Fruit fly (Drosophila melanogaster) whole organism, wandering third instar larva: ENCODE results near the gene CG32488.

Experiments used
- Abd-B ChIP-seq: fragments of >200 bp; optimal IDR thresholded peaks from 2 replicates; lab custom pipeline; 2017; ENCODE audit warnings: missing biosample characterization, missing genetic modification characterization
- CG32264 ChIP-seq: fragments of 200-800 bp; sonication (Bioruptor generic); optimal IDR thresholded peaks from 2 replicates; lab custom pipeline; 2016; ENCODE audit warnings: missing biosample characterization, missing genetic modification characterization
- CG9705 ChIP-seq: fragments of 200-800 bp; sonication (Bioruptor generic); optimal IDR thresholded peaks from 2 replicates; lab custom pipeline; 2018; ENCODE audit warnings: missing biosample characterization, mild to moderate bottlenecking, missing genetic modification characterization
- CrebA ChIP-seq: fragments of 200-800 bp; sonication (Bioruptor generic); optimal IDR thresholded peaks from 2 replicates; lab custom pipeline; 2016; ENCODE audit warnings: missing biosample characterization, mild to moderate bottlenecking, missing genetic modification characterization, borderline replicate concordance
- Dfd ChIP-seq: fragments of >200 bp; optimal IDR thresholded peaks from 2 replicates; lab custom pipeline; 2017; ENCODE audit warnings: missing biosample characterization, missing genetic modification characterization
- Dif ChIP-seq: fragments of 200-275, 200-300 bp; sonication (Bioruptor generic); optimal IDR thresholded peaks from 2 replicates; lab custom pipeline; 2018; ENCODE audit warnings: missing biosample characterization, missing genetic modification characterization; ENCODE audit not compliant: partially characterized antibody
- GATAd ChIP-seq: sonication (Bioruptor generic); optimal IDR thresholded peaks from 2 replicates; lab custom pipeline; 2016; ENCODE audit warnings: missing biosample characterization, missing genetic modification characterization
- HLH106 ChIP-seq: fragments of 200-800 bp; optimal IDR thresholded peaks from 3 replicates; lab custom pipeline; 2019; ENCODE audit warnings: missing biosample characterization, mild to moderate bottlenecking, missing genetic modification characterization, moderate library complexity
- Hnf4 ChIP-seq: fragments of 200-800 bp; sonication (Bioruptor generic); optimal IDR thresholded peaks from 2 replicates; lab custom pipeline; 2016; ENCODE audit warnings: missing biosample characterization, mild to moderate bottlenecking, missing genetic modification characterization
- Hr78 ChIP-seq: fragments of >200 bp; optimal IDR thresholded peaks from 2 replicates; lab custom pipeline; 2017; ENCODE audit warnings: missing biosample characterization, missing genetic modification characterization
- Hr83 ChIP-seq: fragments of 200-300 bp; sonication (Bioruptor generic); optimal IDR thresholded peaks from 2 replicates; lab custom pipeline; 2016; ENCODE audit warnings: missing biosample characterization, mild to moderate bottlenecking, missing genetic modification characterization, moderate library complexity; ENCODE audit not compliant: poor library complexity, severe bottlenecking
- Jra ChIP-seq: sonication (Bioruptor generic); optimal IDR thresholded peaks from 2 replicates; lab custom pipeline; 2016; ENCODE audit warnings: missing biosample characterization, missing genetic modification characterization
- Mio ChIP-seq: sonication (Bioruptor generic); optimal IDR thresholded peaks from 2 replicates; lab custom pipeline; 2016; ENCODE audit warnings: missing biosample characterization, missing genetic modification characterization
- Myc ChIP-seq: fragments of >200 bp; optimal IDR thresholded peaks from 2 replicates; lab custom pipeline; 2017
- N ChIP-seq: fragments of >200 bp; optimal IDR thresholded peaks from 2 replicates; lab custom pipeline; 2018; ENCODE audit warnings: missing biosample characterization, missing external identifiers, missing genetic modification characterization
- OdsH ChIP-seq: fragments of 200-800 bp; sonication (Bioruptor generic); optimal IDR thresholded peaks from 2 replicates; lab custom pipeline; 2016; ENCODE audit warnings: missing biosample characterization, mild to moderate bottlenecking, missing genetic modification characterization
- Rel ChIP-seq, 2 experiments: fragments of 200-800 bp; sonication (Bioruptor generic) in 1 of 2; optimal IDR thresholded peaks; 2 replicates in 1 of 2; 3 replicates in 1 of 2; lab custom pipeline; 2016 to 2019; ENCODE audit warnings: mild to moderate bottlenecking in 2 of 2, missing biosample characterization in 2 of 2, missing genetic modification characterization in 2 of 2, moderate library complexity in 1 of 2
- Sp1 ChIP-seq: fragments of 200-800 bp; sonication (Bioruptor generic); optimal IDR thresholded peaks from 3 replicates; lab custom pipeline; 2019; ENCODE audit warnings: missing biosample characterization, mild to moderate bottlenecking, missing genetic modification characterization, moderate library complexity
- Vsx2 ChIP-seq: fragments of 200-300, 225-300 bp; sonication (Bioruptor generic); optimal IDR thresholded peaks from 2 replicates; lab custom pipeline; 2018; ENCODE audit warnings: missing biosample characterization, missing genetic modification characterization; ENCODE audit not compliant: partially characterized antibody
- br ChIP-seq: fragments of 200-800 bp; sonication (Bioruptor generic); optimal IDR thresholded peaks from 2 replicates; lab custom pipeline; 2016; ENCODE audit warnings: missing biosample characterization, missing genetic modification characterization
- brk ChIP-seq: fragments of 200-800 bp; sonication (Bioruptor generic); optimal IDR thresholded peaks from 2 replicates; lab custom pipeline; 2016; ENCODE audit warnings: missing biosample characterization, mild to moderate bottlenecking, missing genetic modification characterization
- dl ChIP-seq, 2 experiments: fragments of 175-275, 200-275 bp in 1 of 2; fragments of 200-275 bp in 1 of 2; sonication (Bioruptor generic); optimal IDR thresholded peaks; lab custom pipeline; 2018; ENCODE audit warnings: mild to moderate bottlenecking in 2 of 2, missing biosample characterization in 2 of 2, missing genetic modification characterization in 2 of 2, moderate library complexity in 2 of 2; ENCODE audit not compliant: partially characterized antibody in 2 of 2, insufficient read depth in 1 of 2
- dmrt93B ChIP-seq: fragments of 200-800 bp; sonication (Bioruptor generic); optimal IDR thresholded peaks from 2 replicates; lab custom pipeline; 2018; ENCODE audit warnings: missing biosample characterization, mild to moderate bottlenecking, missing genetic modification characterization
- dsf ChIP-seq: sonication (Bioruptor generic); optimal IDR thresholded peaks from 2 replicates; lab custom pipeline; 2016; ENCODE audit warnings: missing biosample characterization, missing genetic modification characterization, borderline replicate concordance
- ey ChIP-seq: fragments of 200-800 bp; sonication (Bioruptor generic); optimal IDR thresholded peaks from 2 replicates; lab custom pipeline; 2016; ENCODE audit warnings: missing biosample characterization, missing genetic modification characterization
- foxo ChIP-seq, 2 experiments: fragments of 200-800 bp; sonication (Bioruptor generic); optimal IDR thresholded peaks; 2 replicates in 1 of 2; 3 replicates in 1 of 2; lab custom pipeline; 2016 to 2017; ENCODE audit warnings: missing biosample characterization in 2 of 2, missing genetic modification characterization in 2 of 2
- fru ChIP-seq: fragments of 200-800 bp; sonication (Bioruptor generic); optimal IDR thresholded peaks from 3 replicates; lab custom pipeline; 2016; ENCODE audit warnings: missing biosample characterization, mild to moderate bottlenecking, missing genetic modification characterization
- h ChIP-seq: fragments of 200-800 bp; sonication (Bioruptor generic); optimal IDR thresholded peaks from 3 replicates; lab custom pipeline; 2016; ENCODE audit warnings: missing biosample characterization, mild to moderate bottlenecking, missing genetic modification characterization
- jim ChIP-seq: fragments of 175-275, 200-325 bp; sonication (Bioruptor generic); optimal IDR thresholded peaks from 2 replicates; lab custom pipeline; 2016; ENCODE audit warnings: missing biosample characterization, mild to moderate bottlenecking, missing genetic modification characterization
- lola ChIP-seq: fragments of >200 bp; optimal IDR thresholded peaks from 2 replicates; lab custom pipeline; 2017; ENCODE audit warnings: missing biosample characterization, missing genetic modification characterization
- pan ChIP-seq: fragments of >200 bp; optimal IDR thresholded peaks from 2 replicates; lab custom pipeline; 2017
- psq ChIP-seq: fragments of 200-800 bp; sonication (Bioruptor generic); optimal IDR thresholded peaks from 3 replicates; lab custom pipeline; 2017; ENCODE audit warnings: missing biosample characterization, mild to moderate bottlenecking, missing genetic modification characterization, moderate library complexity
- rgr ChIP-seq: fragments of 200-800 bp; sonication (Bioruptor generic); optimal IDR thresholded peaks from 3 replicates; lab custom pipeline; 2016; ENCODE audit warnings: missing biosample characterization, mild to moderate bottlenecking, missing genetic modification characterization
- sage ChIP-seq: fragments of 200-800 bp; sonication (Bioruptor generic); optimal IDR thresholded peaks from 2 replicates; lab custom pipeline; 2016; ENCODE audit warnings: missing biosample characterization, mild to moderate bottlenecking, missing genetic modification characterization
- sv ChIP-seq: fragments of 200-800 bp; sonication (Bioruptor generic); optimal IDR thresholded peaks from 3 replicates; lab custom pipeline; 2016; ENCODE audit warnings: missing biosample characterization, missing genetic modification characterization
- tai ChIP-seq: sonication (Bioruptor generic); optimal IDR thresholded peaks from 2 replicates; lab custom pipeline; 2016; ENCODE audit warnings: missing biosample characterization, missing genetic modification characterization
- usp ChIP-seq: fragments of >200 bp; optimal IDR thresholded peaks from 2 replicates; lab custom pipeline; 2017; ENCODE audit warnings: missing biosample characterization, missing genetic modification characterization
- woc ChIP-seq: sonication (Bioruptor generic); optimal IDR thresholded peaks from 2 replicates; lab custom pipeline; 2016; ENCODE audit warnings: missing biosample characterization, mild to moderate bottlenecking, missing genetic modification characterization

The CG32488 gene

dm6 chr3L:3050185-3050584, 34.3 kb upstream of the CG32488 start, which contains the start of gene CG32485:
Gene CG32485 (plus strand): TSS chr3L:3050323.
- TF ChIP-seq Rel (GFP tag; optimal IDR thresholded peaks at IDR 0.05; lab: Kevin White, UChicago) (no peak), Rel (tag; optimal IDR thresholded peaks at IDR 0.05; lab: Kevin White, UChicago) (peak; percentile 90), Hr83 (GFP tag; lab: Kevin White, UChicago) (no peak), jim (GFP tag; lab: Kevin White, UChicago) (peak; percentile 54)

dm6 chr3L:3048647-3049046, 32.8 kb upstream of the CG32488 start:
- TF ChIP-seq lola (GFP tag; lab: Kevin White, UChicago) (no peak), rgr (GFP tag; lab: Kevin White, UChicago) (no peak), dmrt93B (GFP tag; lab: Kevin White, UChicago) (no peak), N (GFP tag; lab: Kevin White, UChicago) (no peak)

dm6 chr3L:3046325-3047156, 30.7 kb upstream of the CG32488 start, which contains the start of the genes scramb2 and Sk2:
Gene scramb2 (minus strand): TSS chr3L:3046812.
Gene Sk2 (plus strand): TSS chr3L:3047087.
- TF ChIP-seq Sp1 (GFP tag; lab: Kevin White, UChicago) (peak; percentile 94), Vsx2 (GFP tag; lab: Kevin White, UChicago) (no peak), OdsH (GFP tag; lab: Kevin White, UChicago) (peak; percentile 94), usp (GFP tag; lab: Kevin White, UChicago) (no peak), fru (GFP tag; lab: Kevin White, UChicago) (peak; percentile 86), Dif (GFP tag; lab: Kevin White, UChicago) (peak; percentile 44), brk (no peak), dl (GFP tag; optimal IDR thresholded peaks at IDR 0.05; lab: Kevin White, UChicago; ENCODE audit: insufficient read depth in 1 of 2, partially characterized antibody in 2 of 2) (no peak), tai (GFP tag; lab: Kevin White, UChicago) (no peak), foxo (GFP tag; optimal IDR thresholded peaks at IDR 0.05; lab: Kevin White, UChicago) (peak; percentile 39 to 96), Mio (GFP tag; lab: Kevin White, UChicago) (peak; percentile 82), dsf (GFP tag; lab: Kevin White, UChicago) (peak; percentile 59), CrebA (GFP tag; lab: Kevin White, UChicago) (no peak), sv (GFP tag; lab: Kevin White, UChicago) (peak; percentile 84), psq (peak; percentile 87), Jra (GFP tag; lab: Kevin White, UChicago) (peak; percentile 85), Hr83 (GFP tag; lab: Kevin White, UChicago) (peak; percentile 80), Abd-B (GFP tag; lab: Kevin White, UChicago) (no peak), HLH106 (tag; lab: Kevin White, UChicago) (peak; percentile 92), GATAd (GFP tag; lab: Kevin White, UChicago) (peak; percentile 82), Hr78 (GFP tag; lab: Kevin White, UChicago) (no peak), dmrt93B (GFP tag; lab: Kevin White, UChicago) (peak; percentile 92), Rel (GFP tag; optimal IDR thresholded peaks at IDR 0.05; lab: Kevin White, UChicago) (peak; percentile 86), Rel (tag; optimal IDR thresholded peaks at IDR 0.05; lab: Kevin White, UChicago) (peak; percentile 75), rgr (GFP tag; lab: Kevin White, UChicago) (peak; percentile 95), lola (GFP tag; lab: Kevin White, UChicago) (no peak), sage (GFP tag; lab: Kevin White, UChicago) (peak; percentile 94), Myc (lab: Kevin White, UChicago) (peak; percentile 24), jim (GFP tag; lab: Kevin White, UChicago) (peak; percentile 28), N (GFP tag; lab: Kevin White, UChicago) (no peak), h (GFP tag; lab: Kevin White, UChicago) (peak; percentile 97), CG32264 (GFP tag; lab: Kevin White, UChicago) (peak; percentile 75), CG9705 (GFP tag; lab: Kevin White, UChicago) (peak; percentile 92), Hnf4 (GFP tag; lab: Kevin White, UChicago) (peak; percentile 93), ey (GFP tag; lab: Kevin White, UChicago) (peak; percentile 91), pan (lab: Kevin White, UChicago) (no peak), woc (GFP tag; lab: Kevin White, UChicago) (peak; percentile 62), Dfd (GFP tag; lab: Kevin White, UChicago) (no peak), br (GFP tag; lab: Kevin White, UChicago) (peak; percentile 93)
